Worm (Caenorhabditis elegans) whole organism, early embryonic: ENCODE results near the gene T03F6.3.

ENCODE experiments used
- ama-1 ChIP-seq: fragments of 150-350 bp; optimal IDR thresholded peaks from 2 replicates; lab custom pipeline; 2014
- ets-7 ChIP-seq: sonication (generic microtip); optimal IDR thresholded peaks from 2 replicates; lab custom pipeline; 2016; ENCODE audit warnings: missing genotype, missing genetic modification characterization, missing compliant biosample characterization
- flt-1 ChIP-seq: fragments of 200-800 bp; sonication (Bioruptor generic); IDR thresholded peaks from 2 replicates; pipeline ENCODE4 v1.3.6; 2022; ENCODE audit warnings: missing genetic modification characterization, missing compliant biosample characterization
- hmg-4 ChIP-seq: fragments of 200-800 bp; sonication (Bioruptor generic); optimal IDR thresholded peaks from 2 replicates; lab custom pipeline; 2018; ENCODE audit warnings: mild to moderate bottlenecking, missing genetic modification characterization, missing compliant biosample characterization
- tra-4 ChIP-seq: sonication (generic microtip); optimal IDR thresholded peaks from 2 replicates; lab custom pipeline; 2017; ENCODE audit warnings: missing genetic modification characterization, missing compliant biosample characterization

DNA sequence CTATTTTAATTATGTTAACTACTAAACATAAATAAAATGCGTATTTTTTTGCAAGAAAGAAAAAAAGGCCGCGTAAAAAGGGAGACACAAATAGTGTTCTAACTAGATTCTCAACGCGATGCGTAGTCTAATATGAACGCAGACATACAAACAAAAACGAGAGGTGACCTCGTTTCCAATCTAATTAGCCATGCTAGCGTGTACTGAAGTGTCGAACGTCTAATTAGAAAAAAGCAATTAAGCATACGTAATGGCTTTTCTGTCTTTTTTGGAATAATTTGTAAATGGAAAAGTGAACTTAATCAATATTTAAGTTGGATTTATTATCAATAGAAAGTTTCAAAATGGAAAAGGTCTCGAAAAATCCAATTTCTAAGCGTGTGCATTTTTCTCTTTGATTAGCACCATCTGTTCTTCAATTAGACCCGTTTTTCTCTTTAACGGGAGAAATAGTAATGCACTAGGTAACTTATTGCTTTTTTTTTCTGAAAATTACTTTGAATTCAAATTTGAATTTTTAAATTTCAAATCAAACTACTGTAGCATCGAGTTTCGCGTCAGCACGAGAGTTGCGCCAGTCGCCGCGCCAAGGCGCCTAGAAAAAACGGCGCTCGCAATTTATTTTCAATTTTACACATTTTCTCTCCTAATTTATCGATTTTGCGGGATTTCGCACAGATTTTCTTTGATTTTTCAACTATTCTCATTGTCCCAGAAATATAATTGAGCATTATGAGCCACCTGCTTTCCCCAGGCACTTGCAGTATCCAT, 48.5 kb upstream of the T03F6.3 start:
- TF ChIP-seq ama-1 (lab: Kevin White, UChicago) (no peak), ets-7 (tag; lab: Kevin White, UChicago) (no peak), flt-1 (GFP tag; lab: Robert Waterston, UW) (no peak), hmg-4 (GFP tag; lab: Kevin White, UChicago) (no peak), tra-4 (tag; lab: Kevin White, UChicago) (no peak)
